Worm (Caenorhabditis elegans) whole organism, young adult: ENCODE measurements around the gene ZK177.1.

ENCODE experiments used
- C06A6.2 ChIP-seq: fragments of 200-800 bp; sonication (Bioruptor generic); conservative IDR thresholded peaks from 2 replicates; pipeline ENCODE4 v1.3.6; 2022; ENCODE audit warnings: missing genetic modification characterization, missing compliant biosample characterization
- F57A8.1 ChIP-seq: fragments of 200-800 bp; sonication (Bioruptor generic); optimal IDR thresholded peaks from 2 replicates; lab custom pipeline; 2018; ENCODE audit warnings: mild to moderate bottlenecking, missing genetic modification characterization, moderate library complexity, missing compliant biosample characterization
- Y79H2A.3 ChIP-seq: fragments of 200-800 bp; sonication (Bioruptor generic); conservative IDR thresholded peaks from 2 replicates; pipeline ENCODE4 v1.3.6; 2022; ENCODE audit warnings: missing genetic modification reagents, missing genetic modification characterization, missing compliant biosample characterization
- ama-1 ChIP-seq, 3 experiments: fragments of 150-350 bp in 1 of 3; sonication (generic microtip) in 2 of 3; optimal IDR thresholded peaks; 2 replicates each; lab custom pipeline; 2014 to 2018; ENCODE audit warnings: missing biosample characterization in 2 of 3, missing genetic modification characterization in 2 of 3, missing genetic modification reagents in 2 of 3
- atf-7 ChIP-seq: sonication (generic microtip); optimal IDR thresholded peaks from 2 replicates; lab custom pipeline; 2017; ENCODE audit warnings: mild to moderate bottlenecking, missing genetic modification characterization, missing compliant biosample characterization
- attf-3 ChIP-seq: fragments of 200-800 bp; sonication (Bioruptor generic); conservative IDR thresholded peaks from 2 replicates; pipeline ENCODE4 v1.3.6; 2022; ENCODE audit warnings: missing genetic modification reagents, missing genetic modification characterization, missing compliant biosample characterization
- attf-6 ChIP-seq: fragments of 200-800 bp; sonication (Bioruptor generic); IDR thresholded peaks from 2 replicates; pipeline ENCODE4 v1.3.6; 2022; ENCODE audit warnings: missing genetic modification reagents, missing genetic modification characterization, missing compliant biosample characterization
- ccch-3 ChIP-seq: fragments of 200-800 bp; sonication (Bioruptor generic); optimal IDR thresholded peaks from 2 replicates; lab custom pipeline; 2018; ENCODE audit warnings: mild to moderate bottlenecking, missing genetic modification characterization, missing compliant biosample characterization
- cebp-1 ChIP-seq, 2 experiments: fragments of 200-800 bp in 1 of 2; sonication (Bioruptor generic) in 1 of 2; sonication (generic microtip) in 1 of 2; IDR thresholded peaks in 1 of 2; optimal IDR thresholded peaks in 1 of 2; 2 replicates each; pipeline versions ENCODE4 v1.3.6 to Lab custom; 2017 to 2022; ENCODE audit warnings: missing compliant biosample characterization in 2 of 2, missing genetic modification characterization in 2 of 2, mild to moderate bottlenecking in 1 of 2, missing genetic modification reagents in 1 of 2, moderate library complexity in 1 of 2
- cebp-2 ChIP-seq: fragments of 200-800 bp; sonication (Bioruptor generic); IDR thresholded peaks from 2 replicates; pipeline ENCODE4 v1.3.6; 2022; ENCODE audit warnings: missing genetic modification characterization, missing compliant biosample characterization
- ceh-100 ChIP-seq: fragments of 200-800 bp; sonication (Bioruptor generic); IDR thresholded peaks from 2 replicates; pipeline ENCODE4 v1.3.6; 2022; ENCODE audit warnings: missing genetic modification reagents, missing genetic modification characterization, missing compliant biosample characterization
- ceh-27 ChIP-seq: fragments of 200-800 bp; sonication (Bioruptor generic); optimal IDR thresholded peaks from 2 replicates; lab custom pipeline; 2018; ENCODE audit warnings: mild to moderate bottlenecking, missing genetic modification characterization, moderate library complexity, missing compliant biosample characterization
- ceh-58 ChIP-seq: fragments of 200-800 bp; sonication (Bioruptor generic); IDR thresholded peaks from 2 replicates; pipeline ENCODE4 v1.3.6; 2022; ENCODE audit warnings: missing genetic modification characterization, missing compliant biosample characterization
- dox-1 ChIP-seq: fragments of 200-800 bp; sonication (Bioruptor generic); IDR thresholded peaks from 2 replicates; pipeline ENCODE4 v1.3.6; 2022; ENCODE audit warnings: missing genetic modification reagents, missing genetic modification characterization, missing compliant biosample characterization
- dpff-1 ChIP-seq: sonication (generic microtip); optimal IDR thresholded peaks from 2 replicates; lab custom pipeline; 2017; ENCODE audit warnings: mild to moderate bottlenecking, missing genetic modification characterization, missing compliant biosample characterization
- dpl-1 ChIP-seq: fragments of 150-350 bp; optimal IDR thresholded peaks from 2 replicates; lab custom pipeline; 2014; ENCODE audit warnings: missing biosample characterization, missing genetic modification reagents, missing genetic modification characterization
- efl-1 ChIP-seq: fragments of 150-350 bp; optimal IDR thresholded peaks from 2 replicates; lab custom pipeline; 2014; ENCODE audit warnings: missing biosample characterization, missing genetic modification reagents, missing genetic modification characterization
- ekl-4 ChIP-seq: fragments of 200-800 bp; sonication (Bioruptor generic); IDR thresholded peaks from 2 replicates; pipeline ENCODE4 v1.3.6; 2022; ENCODE audit warnings: missing genetic modification reagents, missing genetic modification characterization, missing compliant biosample characterization
- ets-4 ChIP-seq: fragments of 200-800 bp; sonication (Bioruptor generic); optimal IDR thresholded peaks from 2 replicates; lab custom pipeline; 2018; ENCODE audit warnings: mild to moderate bottlenecking, missing genetic modification characterization, missing compliant biosample characterization
- hmg-1.2 ChIP-seq: fragments of 200-800 bp; sonication (Bioruptor generic); IDR thresholded peaks from 2 replicates; pipeline ENCODE4 v1.3.6; 2022; ENCODE audit warnings: missing genetic modification reagents, missing genetic modification characterization, missing compliant biosample characterization
- lag-1 ChIP-seq: fragments of 200-800 bp; sonication (Bioruptor generic); IDR thresholded peaks from 2 replicates; pipeline ENCODE4 v1.3.6; 2022; ENCODE audit warnings: missing genetic modification reagents, missing genetic modification characterization, missing compliant biosample characterization
- let-607 ChIP-seq, 2 experiments: fragments of 200-800 bp in 1 of 2; sonication (Bioruptor generic) in 1 of 2; sonication (generic microtip) in 1 of 2; optimal IDR thresholded peaks; 2 replicates each; lab custom pipeline; 2016 to 2018; ENCODE audit warnings: mild to moderate bottlenecking in 2 of 2, missing compliant biosample characterization in 2 of 2, missing genetic modification characterization in 2 of 2, moderate library complexity in 2 of 2, missing genotype in 1 of 2
- lin-26 ChIP-seq: fragments of 200-800 bp; sonication (Bioruptor generic); IDR thresholded peaks from 2 replicates; pipeline ENCODE4 v1.3.6; 2022; ENCODE audit warnings: missing genetic modification reagents, missing genetic modification characterization, missing compliant biosample characterization
- lin-35 ChIP-seq, 3 experiments: fragments of 150-350 bp in 2 of 3; sonication (generic microtip) in 1 of 3; optimal IDR thresholded peaks; 2 replicates each; lab custom pipeline; 2014 to 2018; ENCODE audit warnings: missing biosample characterization in 3 of 3, missing genetic modification characterization in 3 of 3, missing genetic modification reagents in 3 of 3
- lsl-1 ChIP-seq: fragments of 200-800 bp; sonication (Bioruptor generic); optimal IDR thresholded peaks from 2 replicates; lab custom pipeline; 2018; ENCODE audit warnings: mild to moderate bottlenecking, missing genetic modification characterization, moderate library complexity, missing compliant biosample characterization
- madf-6 ChIP-seq: fragments of 200-800 bp; sonication (Bioruptor generic); IDR thresholded peaks from 2 replicates; pipeline ENCODE4 v1.3.6; 2022; ENCODE audit warnings: missing genetic modification reagents, missing genetic modification characterization, missing compliant biosample characterization
- madf-8 ChIP-seq: fragments of 200-800 bp; sonication (Bioruptor generic); conservative IDR thresholded peaks from 2 replicates; pipeline ENCODE4 v1.3.6; 2022; ENCODE audit warnings: missing genetic modification reagents, missing genetic modification characterization, missing compliant biosample characterization
- mcd-1 ChIP-seq: fragments of 200-800 bp; sonication (Bioruptor generic); IDR thresholded peaks from 2 replicates; pipeline ENCODE4 v1.3.6; 2022; ENCODE audit warnings: missing genetic modification reagents, missing genetic modification characterization, missing compliant biosample characterization
- mes-4 ChIP-seq: sonication (generic microtip); optimal IDR thresholded peaks from 2 replicates; lab custom pipeline; 2016; ENCODE audit warnings: missing genotype, missing genetic modification characterization, missing compliant biosample characterization
- mxl-1 ChIP-seq: sonication (generic microtip); optimal IDR thresholded peaks from 2 replicates; lab custom pipeline; 2016; ENCODE audit warnings: missing genetic modification characterization, missing compliant biosample characterization
- nfyb-1 ChIP-seq: fragments of 200-800 bp; sonication (Bioruptor generic); IDR thresholded peaks from 2 replicates; pipeline ENCODE4 v1.3.6; 2022; ENCODE audit warnings: missing genetic modification reagents, missing genetic modification characterization, missing compliant biosample characterization
- pbrm-1 ChIP-seq: fragments of 200-800 bp; sonication (Bioruptor generic); IDR thresholded peaks from 2 replicates; pipeline ENCODE4 v1.3.6; 2022; ENCODE audit warnings: missing genetic modification reagents, missing genetic modification characterization, missing compliant biosample characterization
- pha-4 ChIP-seq: fragments of 150-350 bp; sonication (generic microtip); optimal IDR thresholded peaks from 2 replicates; lab custom pipeline; 2014; ENCODE audit warnings: missing biosample characterization, missing genetic modification reagents, missing genetic modification characterization
- snpc-1.1 ChIP-seq: sonication (generic microtip); optimal IDR thresholded peaks from 2 replicates; lab custom pipeline; 2017; ENCODE audit warnings: missing genetic modification characterization, mild to moderate bottlenecking, missing compliant biosample characterization, antibody characterized with exemption, moderate library complexity, missing genotype, missing genetic modification reagents; ENCODE audit not compliant: insufficient read depth
- snpc-1.3 ChIP-seq: sonication (generic microtip); optimal IDR thresholded peaks from 2 replicates; lab custom pipeline; 2017; ENCODE audit warnings: missing genetic modification characterization, mild to moderate bottlenecking, missing compliant biosample characterization, antibody characterized with exemption, moderate library complexity, missing genotype, missing genetic modification reagents; ENCODE audit not compliant: insufficient read depth
- snpc-4 ChIP-seq, 5 experiments: fragments of 150-350 bp in 1 of 5; sonication (generic microtip) in 4 of 5; optimal IDR thresholded peaks; 2 replicates each; lab custom pipeline; 2014 to 2018; ENCODE audit warnings: missing genetic modification characterization in 5 of 5, missing biosample characterization in 3 of 5, antibody characterized with exemption in 2 of 5, mild to moderate bottlenecking in 2 of 5, missing compliant biosample characterization in 2 of 5, missing genotype in 2 of 5, moderate library complexity in 2 of 5, missing genetic modification reagents in 1 of 5
- sptf-2 ChIP-seq: fragments of 200-800 bp; sonication (Bioruptor generic); optimal IDR thresholded peaks from 2 replicates; lab custom pipeline; 2018; ENCODE audit warnings: mild to moderate bottlenecking, missing genetic modification characterization, missing compliant biosample characterization
- tbp1 ChIP-seq: fragments of 200-800 bp; sonication (Bioruptor generic); optimal IDR thresholded peaks from 2 replicates; lab custom pipeline; 2018; ENCODE audit warnings: mild to moderate bottlenecking, missing genetic modification characterization, missing compliant biosample characterization
- xnd-1 ChIP-seq: sonication (generic microtip); optimal IDR thresholded peaks from 2 replicates; lab custom pipeline; 2016; ENCODE audit warnings: missing genotype, missing genetic modification reagents, missing genetic modification characterization, missing compliant biosample characterization
- ztf-6 ChIP-seq: fragments of 200-800 bp; sonication (Bioruptor generic); IDR thresholded peaks from 2 replicates; pipeline ENCODE4 v1.3.6; 2022; ENCODE audit warnings: missing genetic modification reagents, missing genetic modification characterization, missing compliant biosample characterization

ZK177.1 gene

DNA sequence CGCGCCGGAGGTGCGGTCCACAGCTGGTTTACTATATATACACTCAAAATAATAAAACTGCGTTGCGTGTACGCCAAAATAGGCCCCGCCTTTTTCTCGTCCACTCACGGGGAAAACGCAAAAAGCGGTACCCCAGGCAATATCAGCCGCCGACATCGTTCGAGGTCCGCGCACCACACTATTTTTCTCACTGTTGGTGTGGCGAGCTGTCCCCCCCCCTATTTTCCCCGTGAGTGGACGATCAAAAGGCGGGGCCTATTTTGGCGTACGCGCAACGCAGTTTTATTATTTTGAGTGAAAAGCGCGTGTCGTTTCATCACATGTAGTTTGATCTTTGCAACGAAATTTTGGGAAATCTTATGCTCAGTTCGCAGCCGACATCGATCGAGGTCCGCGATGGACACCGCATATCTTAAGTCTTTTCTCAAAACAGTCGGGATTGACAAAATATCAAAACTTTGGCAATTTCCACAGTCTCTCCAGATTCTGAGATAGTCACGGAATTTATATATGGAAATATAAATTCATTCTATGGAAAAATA, 37.2 kb downstream of the ZK177.1 start:
- TF ChIP-seq cebp-1 (GFP tag; IDR thresholded peaks at IDR 0.05; lab: Robert Waterston, UW): no peak
- no peak for TF ChIP-seq cebp-1 (tag; optimal IDR thresholded peaks at IDR 0.05; lab: Kevin White, UChicago)
- 0 out of 2 replicates have a peak, but pooled peaks have one; percentile 56 for TF ChIP-seq lin-26
- no peak for TF ChIP-seq ekl-4 (GFP tag; lab: Robert Waterston, UW)
- no peak for TF ChIP-seq ama-1 (optimal IDR thresholded peaks at IDR 0.05; lab: Kevin White, UChicago)
- no peak for TF ChIP-seq ama-1 (GFP tag; optimal IDR thresholded peaks at IDR 0.05; lab: Kevin White, UChicago)
- no peak for TF ChIP-seq ceh-100
- TF ChIP-seq mxl-1: no peak
- TF ChIP-seq ztf-6 (GFP tag; lab: Robert Waterston, UW): no peak
- TF ChIP-seq mes-4: no peak
- TF ChIP-seq madf-6: no peak
- no peak for TF ChIP-seq attf-3
- TF ChIP-seq F57A8.1 (GFP tag; lab: Kevin White, UChicago): no peak
- TF ChIP-seq mcd-1 (GFP tag; lab: Robert Waterston, UW): no peak
- TF ChIP-seq snpc-1.3 (tag; lab: Kevin White, UChicago): no peak
- no peak for TF ChIP-seq let-607 (tag; optimal IDR thresholded peaks at IDR 0.05; lab: Kevin White, UChicago)
- TF ChIP-seq ceh-58 (GFP tag; lab: Robert Waterston, UW): no peak
- 0 out of 2 replicates have a peak, but pooled peaks have one; percentile 41 for TF ChIP-seq nfyb-1 (GFP tag; lab: Robert Waterston, UW)
- TF ChIP-seq snpc-4 (GFP tag; optimal IDR thresholded peaks at IDR 0.05; lab: Kevin White, UChicago): no peak
- peak in 2 of 4 experiments; percentile 75 to 91 for TF ChIP-seq snpc-4 (tag; optimal IDR thresholded peaks at IDR 0.05; lab: Kevin White, UChicago)
- no peak for TF ChIP-seq sptf-2 (GFP tag; lab: Kevin White, UChicago)
- TF ChIP-seq madf-8 (GFP tag; lab: Robert Waterston, UW): no peak
- no peak for TF ChIP-seq ccch-3 (GFP tag; lab: Kevin White, UChicago)
- TF ChIP-seq pha-4: no peak
- no peak for TF ChIP-seq ceh-27 (GFP tag; lab: Kevin White, UChicago)
- no peak for TF ChIP-seq ets-4
- TF ChIP-seq Y79H2A.3 (GFP tag; lab: Robert Waterston, UW): no peak
- TF ChIP-seq pbrm-1 (GFP tag; lab: Robert Waterston, UW): peak; percentile 72; the same call in 1 of the 2 replicates
- TF ChIP-seq lsl-1: no peak
- no peak for TF ChIP-seq C06A6.2 (GFP tag; lab: Robert Waterston, UW)
- TF ChIP-seq cebp-2 (GFP tag; lab: Robert Waterston, UW): 0 out of 2 replicates have a peak, but pooled peaks have one; percentile 50
- TF ChIP-seq efl-1 (GFP tag; lab: Kevin White, UChicago): no peak
- TF ChIP-seq hmg-1.2: peak; percentile 74
- TF ChIP-seq xnd-1 (tag; lab: Kevin White, UChicago): no peak
- TF ChIP-seq atf-7 (tag; lab: Kevin White, UChicago): no peak
- peak; percentile 80 for TF ChIP-seq snpc-1.1
- no peak for TF ChIP-seq dox-1
- no peak for TF ChIP-seq lin-35 (GFP tag; optimal IDR thresholded peaks at IDR 0.05; lab: Kevin White, UChicago)
- TF ChIP-seq dpff-1: no peak
- TF ChIP-seq tbp1: no peak
- no peak for TF ChIP-seq dpl-1
- TF ChIP-seq lag-1 (GFP tag; lab: Robert Waterston, UW): no peak
- TF ChIP-seq attf-6 (GFP tag; lab: Robert Waterston, UW): peak; percentile 82; the same call in 1 of the 2 replicates
